Worm (Caenorhabditis elegans): ENCODE results near the gene ZK180.7.

ce11 chrIV:4477009-4477471 lies 13.3 kb upstream of the ZK180.7 start, which contains the start of gene M01H9.3:
- no peak for TF ChIP-seq nfya-1 (tag; optimal IDR thresholded peaks at IDR 0.05)
- no peak for TF ChIP-seq unc-86 (tag; optimal IDR thresholded peaks at IDR 0.05)
- no peak for TF ChIP-seq madf-2 (tag; optimal IDR thresholded peaks at IDR 0.05)
- no peak for TF ChIP-seq ceh-31 (tag; optimal IDR thresholded peaks at IDR 0.05)
- no peak for TF ChIP-seq unc-42 (tag; optimal IDR thresholded peaks at IDR 0.05)
- no peak for TF ChIP-seq ama-1 (optimal IDR thresholded peaks at IDR 0.05)
- no peak for TF ChIP-seq ttx-3 (tag; optimal IDR thresholded peaks at IDR 0.05)
- TF ChIP-seq K02D7.2 (tag; optimal IDR thresholded peaks at IDR 0.05) = no peak
- TF ChIP-seq rnt-1 (tag; optimal IDR thresholded peaks at IDR 0.05) = no peak
- TF ChIP-seq dve-1 (tag; optimal IDR thresholded peaks at IDR 0.05) = no peak
- no peak for TF ChIP-seq hlh-30 (tag; optimal IDR thresholded peaks at IDR 0.05; ENCODE audit: insufficient read depth)
- TF ChIP-seq ahr-1 (tag; optimal IDR thresholded peaks at IDR 0.05) = no peak
- TF ChIP-seq ceh-45 (GFP tag; IDR thresholded peaks at IDR 0.05) = no peak
- no peak for TF ChIP-seq odd-2 (tag; optimal IDR thresholded peaks at IDR 0.05)
